Fruit fly (Drosophila melanogaster) whole organism, adult: Measurements from ENCODE around the gene SPoCk.

ENCODE experiments used
- CG11617 ChIP-seq: fragments of 200-800 bp; sonication (Bioruptor generic); optimal IDR thresholded peaks from 2 replicates; lab custom pipeline; 2017; ENCODE audit warnings: mild to moderate bottlenecking, missing biosample characterization, missing genetic modification reagents, missing genetic modification characterization
- CG12768 ChIP-seq: fragments of 200-800 bp; sonication (Bioruptor generic); optimal IDR thresholded peaks from 2 replicates; lab custom pipeline; 2017; ENCODE audit warnings: missing biosample characterization, missing genetic modification characterization, mild to moderate bottlenecking, moderate library complexity, missing genetic modification reagents
- CG14711 ChIP-seq: fragments of 200-800 bp; sonication (Bioruptor generic); optimal IDR thresholded peaks from 2 replicates; lab custom pipeline; 2018; ENCODE audit warnings: missing biosample characterization, mild to moderate bottlenecking, missing genetic modification characterization, moderate library complexity
- CG1620 ChIP-seq: fragments of 200-800 bp; sonication (Bioruptor generic); optimal IDR thresholded peaks from 2 replicates; lab custom pipeline; 2016; ENCODE audit warnings: missing biosample characterization, missing genetic modification characterization
- CG33017 ChIP-seq: fragments of 200-800 bp; sonication (Bioruptor generic); optimal IDR thresholded peaks from 2 replicates; lab custom pipeline; 2018; ENCODE audit warnings: missing biosample characterization, mild to moderate bottlenecking, missing genetic modification characterization, moderate library complexity
- CG5204 ChIP-seq: fragments of 200-800 bp; sonication (Bioruptor generic); optimal IDR thresholded peaks from 2 replicates; lab custom pipeline; 2016; ENCODE audit warnings: missing biosample characterization, missing genetic modification characterization
- CG7045 ChIP-seq: fragments of 200-800 bp; sonication (Bioruptor generic); optimal IDR thresholded peaks from 2 replicates; lab custom pipeline; 2017; ENCODE audit warnings: missing biosample characterization, mild to moderate bottlenecking, missing genetic modification characterization
- CG7101 ChIP-seq: fragments of 200-800 bp; sonication (Bioruptor generic); optimal IDR thresholded peaks from 2 replicates; lab custom pipeline; 2018; ENCODE audit warnings: missing biosample characterization, mild to moderate bottlenecking, missing genetic modification characterization, moderate library complexity
- Clk ChIP-seq: fragments of 200-800 bp; sonication (Bioruptor generic); optimal IDR thresholded peaks from 2 replicates; lab custom pipeline; 2017; ENCODE audit warnings: missing biosample characterization, missing genetic modification characterization
- Crg-1 ChIP-seq: fragments of 200-800 bp; sonication (Bioruptor generic); optimal IDR thresholded peaks from 2 replicates; lab custom pipeline; 2016; ENCODE audit warnings: missing biosample characterization, missing genetic modification characterization
- Hr96 ChIP-seq: fragments of 200-800 bp; sonication (Bioruptor generic); optimal IDR thresholded peaks from 2 replicates; lab custom pipeline; 2016; ENCODE audit warnings: missing biosample characterization, missing genetic modification characterization
- Mnt ChIP-seq: fragments of 200-800 bp; sonication (Bioruptor generic); optimal IDR thresholded peaks from 2 replicates; lab custom pipeline; 2016; ENCODE audit warnings: missing biosample characterization, mild to moderate bottlenecking, missing genetic modification characterization
- bab1 ChIP-seq: fragments of 200-800 bp; sonication (Bioruptor generic); optimal IDR thresholded peaks from 3 replicates; lab custom pipeline; 2019; ENCODE audit warnings: missing biosample characterization, mild to moderate bottlenecking, missing genetic modification characterization, moderate library complexity
- cic ChIP-seq: fragments of 200-800 bp; sonication (Bioruptor generic); optimal IDR thresholded peaks from 2 replicates; lab custom pipeline; 2017; ENCODE audit warnings: missing biosample characterization, mild to moderate bottlenecking, missing genetic modification characterization, moderate library complexity
- cnc ChIP-seq, 2 experiments: fragments of >200 bp; optimal IDR thresholded peaks; 2 replicates each; lab custom pipeline; 2017
- kay ChIP-seq: fragments of 200-800 bp; sonication (Bioruptor generic); peaks from one replicate; lab custom pipeline; 2016; ENCODE audit warnings: missing biosample characterization, missing genetic modification characterization, borderline replicate concordance
- ovo ChIP-seq: fragments of 200-800 bp; sonication (Bioruptor generic); optimal IDR thresholded peaks from 2 replicates; lab custom pipeline; 2016; ENCODE audit warnings: missing biosample characterization, missing genetic modification characterization
- pad ChIP-seq: fragments of 200-800 bp; sonication (Bioruptor generic); optimal IDR thresholded peaks from 3 replicates; lab custom pipeline; 2017; ENCODE audit warnings: missing biosample characterization, missing genetic modification characterization, mild to moderate bottlenecking, moderate library complexity, missing genetic modification reagents
- tj ChIP-seq: fragments of 200-800 bp; sonication (Bioruptor generic); optimal IDR thresholded peaks from 3 replicates; lab custom pipeline; 2017; ENCODE audit warnings: missing biosample characterization, mild to moderate bottlenecking, missing genetic modification characterization, moderate library complexity
- toe ChIP-seq: fragments of 200-800 bp; sonication (Bioruptor generic); optimal IDR thresholded peaks from 2 replicates; lab custom pipeline; 2016; ENCODE audit warnings: missing biosample characterization, missing genetic modification characterization

Gene SPoCk

DNA sequence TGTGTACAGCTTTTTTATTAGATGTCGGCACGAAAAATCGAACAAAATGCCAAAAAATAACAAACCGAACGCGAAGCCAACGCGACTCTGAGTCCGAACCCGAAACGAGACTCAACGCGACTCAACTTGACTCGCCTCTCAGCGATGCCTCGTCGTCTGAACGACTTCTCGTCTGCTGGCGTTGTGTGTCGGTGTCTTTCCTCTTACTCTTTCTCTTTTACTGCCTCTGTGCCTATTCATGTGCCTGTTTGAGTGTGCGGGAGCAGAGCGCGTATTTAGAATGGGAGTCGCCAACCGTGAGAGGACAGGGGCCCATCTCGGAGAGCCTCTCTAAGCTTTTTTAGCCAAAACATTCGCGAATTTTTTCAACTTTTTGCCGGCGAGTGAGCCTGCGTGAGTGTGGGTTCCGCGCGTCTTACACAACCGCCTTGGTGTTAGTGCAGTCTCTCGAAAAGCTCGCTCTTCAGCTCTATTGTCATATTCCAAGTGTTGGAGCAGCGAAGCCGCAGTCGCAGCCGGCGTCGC is 75.5 kb downstream of the SPoCk start:
- TF ChIP-seq CG12768 (GFP tag; lab: Kevin White, UChicago) (peak; percentile 69), CG14711 (tag; lab: Kevin White, UChicago) (peak; percentile 8), cic (GFP tag; lab: Kevin White, UChicago) (peak; percentile 74), Hr96 (GFP tag; lab: Kevin White, UChicago) (peak; percentile 48), pad (peak; percentile 43), ovo (GFP tag; lab: Kevin White, UChicago) (peak; percentile 5), CG11617 (GFP tag; lab: Kevin White, UChicago) (peak; percentile 60), CG7045 (GFP tag; lab: Kevin White, UChicago) (no peak), toe (GFP tag; lab: Kevin White, UChicago) (no peak), bab1 (GFP tag; lab: Kevin White, UChicago) (peak; percentile 9), Clk (GFP tag; lab: Kevin White, UChicago) (peak; percentile 59), Mnt (GFP tag; lab: Kevin White, UChicago) (peak; percentile 80), kay (GFP tag; lab: Kevin White, UChicago) (no peak), Crg-1 (peak; percentile 21), CG33017 (tag; lab: Kevin White, UChicago) (peak; percentile 69), CG5204 (no peak), cnc (optimal IDR thresholded peaks at IDR 0.05; lab: Kevin White, UChicago) (no peak), CG1620 (GFP tag; lab: Kevin White, UChicago) (no peak), tj (GFP tag; lab: Kevin White, UChicago) (peak; percentile 34), CG7101 (tag; lab: Kevin White, UChicago) (peak; percentile 30)

DNA sequence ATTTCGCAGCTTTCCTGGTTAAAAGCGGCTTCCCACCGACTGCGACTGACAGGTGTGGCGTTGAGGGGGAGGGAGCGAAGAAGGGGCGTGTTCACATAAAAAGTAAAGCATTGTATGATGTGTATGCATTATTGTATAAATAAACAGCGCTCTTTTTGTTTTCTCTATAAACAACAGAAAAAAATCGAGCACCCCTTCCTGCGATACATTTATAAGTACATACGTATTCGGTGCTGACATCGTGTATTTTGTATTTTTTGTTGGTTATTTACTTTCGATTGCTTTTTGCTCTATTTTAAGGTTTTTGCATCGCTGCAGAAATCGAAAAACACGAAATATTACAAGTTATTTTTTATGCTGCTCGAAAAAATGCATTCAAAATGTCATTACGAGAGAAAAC is 77.0 kb downstream of the SPoCk start:
- TF ChIP-seq kay (GFP tag; lab: Kevin White, UChicago), result no peak
- TF ChIP-seq bab1 (GFP tag; lab: Kevin White, UChicago), result no peak
- TF ChIP-seq tj (GFP tag; lab: Kevin White, UChicago), result peak; percentile 93

DNA sequence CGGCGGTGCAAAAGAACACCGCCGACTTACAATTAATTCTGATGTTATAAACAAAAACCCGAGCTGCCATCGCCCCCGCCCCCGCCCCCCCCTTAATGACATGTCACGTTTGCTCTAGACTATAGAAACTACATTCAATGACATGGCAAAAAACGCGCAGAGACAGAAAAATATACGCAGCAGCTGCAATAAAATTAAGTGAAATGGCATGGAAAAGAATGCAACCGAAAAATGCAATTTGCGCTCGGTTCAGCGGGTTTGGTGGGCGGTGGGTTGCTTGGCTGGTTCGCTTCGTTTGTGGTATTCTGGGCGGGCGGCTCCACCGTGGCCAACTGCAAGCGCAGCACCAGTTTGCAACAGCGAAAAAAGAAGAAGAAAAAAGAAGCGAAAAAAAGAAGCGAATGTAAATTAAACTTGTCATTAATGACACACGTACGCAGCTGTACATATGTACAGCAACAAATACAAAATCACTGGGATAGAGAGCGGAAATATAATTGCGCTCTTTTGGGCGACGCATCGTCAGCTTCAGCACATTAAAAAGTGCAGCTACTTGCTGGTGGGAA is 81.0 kb downstream of the SPoCk start:
- peak; percentile 98 for TF ChIP-seq tj (GFP tag; lab: Kevin White, UChicago)
- no peak for TF ChIP-seq CG12768 (GFP tag; lab: Kevin White, UChicago)

DNA sequence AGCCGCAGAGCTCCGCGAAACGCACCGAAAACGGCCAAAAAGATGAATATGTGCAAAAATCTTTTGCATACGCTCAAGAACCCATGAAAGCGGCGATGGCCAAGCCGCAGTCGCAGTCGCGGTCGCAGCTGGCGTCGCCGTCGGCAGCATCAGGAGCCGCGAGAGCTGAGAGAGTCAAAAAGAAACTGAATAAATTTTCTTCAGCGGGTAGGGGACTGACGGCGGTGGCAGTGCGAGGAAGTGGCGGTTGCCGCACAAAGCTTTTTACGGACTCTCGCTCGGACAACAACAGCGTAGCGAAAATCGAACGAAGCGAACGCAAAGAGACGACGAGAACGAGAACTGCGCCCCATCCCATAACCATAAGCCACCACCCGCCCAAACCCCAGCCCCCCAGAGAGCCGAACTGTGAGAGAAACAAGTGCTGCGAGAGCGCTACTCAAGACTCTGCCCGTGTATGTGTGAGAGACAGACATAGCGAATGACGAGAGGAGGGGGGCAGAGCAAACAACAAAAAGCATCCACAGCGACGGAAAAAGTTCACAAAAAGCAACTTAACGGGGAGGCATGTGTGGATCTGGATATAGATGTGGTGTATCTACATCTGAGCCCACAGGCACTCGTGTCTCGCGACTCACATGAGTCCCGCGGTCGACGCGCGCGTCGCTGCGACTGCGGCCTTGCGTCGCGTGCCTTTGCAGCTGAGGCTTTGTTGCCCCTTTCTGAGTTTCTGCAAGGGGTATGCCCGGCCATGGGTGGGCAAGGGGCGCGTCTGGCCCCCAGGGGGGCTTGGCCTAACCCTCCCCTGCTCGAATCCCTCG is 86.1 kb downstream of the SPoCk start, which contains the start of gene jim:
TSS of gene jim (minus strand) at position 51 of the 821 bp plus-strand sequence.
- TF ChIP-seq CG12768 (GFP tag; lab: Kevin White, UChicago) (peak; percentile 86), CG33017 (tag; lab: Kevin White, UChicago) (peak; percentile 53), Hr96 (GFP tag; lab: Kevin White, UChicago) (peak; percentile 23), kay (GFP tag; lab: Kevin White, UChicago) (no peak), Clk (GFP tag; lab: Kevin White, UChicago) (peak; percentile 75), tj (GFP tag; lab: Kevin White, UChicago) (peak; percentile 71), pad (peak; percentile 77), CG5204 (no peak), bab1 (GFP tag; lab: Kevin White, UChicago) (peak; percentile 8), Crg-1 (no peak), CG7101 (tag; lab: Kevin White, UChicago) (peak; percentile 35), ovo (GFP tag; lab: Kevin White, UChicago) (peak; percentile 44), CG11617 (GFP tag; lab: Kevin White, UChicago) (peak; percentile 74), cnc (optimal IDR thresholded peaks at IDR 0.05; lab: Kevin White, UChicago) (no peak), CG1620 (GFP tag; lab: Kevin White, UChicago) (no peak), CG14711 (tag; lab: Kevin White, UChicago) (peak; percentile 5), CG7045 (GFP tag; lab: Kevin White, UChicago) (peak; percentile 67), toe (GFP tag; lab: Kevin White, UChicago) (no peak), cic (GFP tag; lab: Kevin White, UChicago) (peak; percentile 87), Mnt (GFP tag; lab: Kevin White, UChicago) (peak; percentile 61)

DNA sequence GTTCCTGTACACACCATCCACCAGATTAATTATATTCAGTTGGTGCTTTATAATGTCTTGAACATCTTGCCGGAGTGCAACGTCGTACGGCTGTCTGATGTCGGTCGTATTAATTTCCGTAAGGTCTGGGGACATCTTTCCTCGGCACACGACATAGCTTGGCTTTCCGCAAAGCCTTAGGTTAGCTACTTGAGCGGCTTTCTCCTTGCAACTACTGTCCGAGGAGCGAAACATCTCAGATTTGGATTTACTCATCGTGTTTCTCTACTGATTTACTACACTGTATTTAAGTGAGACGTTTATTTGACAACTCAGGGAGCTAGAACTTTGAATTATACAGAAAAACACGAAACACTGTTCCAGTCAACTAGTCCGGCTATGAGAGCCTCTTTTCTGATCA is 87.5 kb downstream of the SPoCk start, which contains the start of the genes CG11226 and CG45428:
TSS of gene CG11226 (plus strand) at position 301 of the 400 bp plus-strand sequence.
TSS of gene CG45428 (minus strand) at position 303 of the 400 bp plus-strand sequence.
- no peak for TF ChIP-seq Mnt (GFP tag; lab: Kevin White, UChicago)
